Fruit fly (Drosophila melanogaster) whole organism, prepupa: ENCODE measurements around the gene CG33630.

Experiments
- Blimp-1 ChIP-seq: fragments of 200-800 bp; sonication (Bioruptor generic); optimal IDR thresholded peaks from 3 replicates; lab custom pipeline; 2017; ENCODE audit warnings: missing biosample characterization, missing genetic modification characterization, mild to moderate bottlenecking, moderate library complexity, missing genetic modification reagents
- CG10631 ChIP-seq: fragments of 200-800 bp; sonication (Bioruptor generic); optimal IDR thresholded peaks from 2 replicates; lab custom pipeline; 2016; ENCODE audit warnings: missing biosample characterization, missing genetic modification characterization
- CG10669 ChIP-seq: fragments of 200-800 bp; sonication (Bioruptor generic); optimal IDR thresholded peaks from 3 replicates; lab custom pipeline; 2018; ENCODE audit warnings: missing biosample characterization, mild to moderate bottlenecking, missing genetic modification characterization, moderate library complexity
- CG11762 ChIP-seq: fragments of 200-800 bp; sonication (Bioruptor generic); optimal IDR thresholded peaks from 3 replicates; lab custom pipeline; 2016; ENCODE audit warnings: missing biosample characterization, missing genetic modification characterization; ENCODE audit not compliant: insufficient read depth
- CG1621 ChIP-seq: fragments of 200-800 bp; sonication (Bioruptor generic); optimal IDR thresholded peaks from 3 replicates; lab custom pipeline; 2018; ENCODE audit warnings: missing biosample characterization, mild to moderate bottlenecking, missing genetic modification characterization
- CG16779 ChIP-seq: fragments of 200-800 bp; sonication (Bioruptor generic); optimal IDR thresholded peaks from 3 replicates; lab custom pipeline; 2017; ENCODE audit warnings: missing biosample characterization, mild to moderate bottlenecking, missing genetic modification characterization
- CG3032 ChIP-seq: fragments of 200-800 bp; optimal IDR thresholded peaks from 2 replicates; lab custom pipeline; 2019; ENCODE audit warnings: missing biosample characterization, mild to moderate bottlenecking, missing genetic modification characterization, moderate library complexity
- CG31627 ChIP-seq: fragments of 200-800 bp; sonication (Bioruptor generic); optimal IDR thresholded peaks from 3 replicates; lab custom pipeline; 2016; ENCODE audit warnings: missing biosample characterization, missing genetic modification characterization
- CG32006 ChIP-seq: fragments of 200-800 bp; sonication (Bioruptor generic); optimal IDR thresholded peaks from 3 replicates; lab custom pipeline; 2017; ENCODE audit warnings: missing biosample characterization, mild to moderate bottlenecking, missing genetic modification characterization
- CG3919 ChIP-seq: fragments of 200-800 bp; sonication (Bioruptor generic); optimal IDR thresholded peaks from 3 replicates; lab custom pipeline; 2016; ENCODE audit warnings: missing biosample characterization, missing genetic modification characterization
- CG6163 ChIP-seq: fragments of 200-800 bp; sonication (Bioruptor generic); IDR thresholded peaks from 3 replicates; pipeline ENCODE4 v1.3.6; 2022; ENCODE audit warnings: missing biosample characterization, missing genetic modification characterization
- CG6792 ChIP-seq: fragments of 200-800 bp; sonication (Bioruptor generic); optimal IDR thresholded peaks from 3 replicates; lab custom pipeline; 2016; ENCODE audit warnings: missing biosample characterization, missing genetic modification characterization
- CG6854 ChIP-seq: fragments of 200-800 bp; sonication (Bioruptor generic); optimal IDR thresholded peaks from 2 replicates; lab custom pipeline; 2017; ENCODE audit warnings: missing biosample characterization, mild to moderate bottlenecking, missing genetic modification characterization
- CG7368 ChIP-seq: fragments of 200-800 bp; sonication (Bioruptor generic); optimal IDR thresholded peaks from 3 replicates; lab custom pipeline; 2016; ENCODE audit warnings: missing biosample characterization, missing genetic modification characterization
- CG8119 ChIP-seq: fragments of 200-800 bp; sonication (Bioruptor generic); IDR thresholded peaks from 3 replicates; pipeline ENCODE4 v1.3.6; 2022; ENCODE audit warnings: missing biosample characterization, missing genetic modification characterization
- CG8319 ChIP-seq: fragments of 200-800 bp; sonication (Bioruptor generic); optimal IDR thresholded peaks from 3 replicates; lab custom pipeline; 2016; ENCODE audit warnings: missing biosample characterization, missing genetic modification characterization
- CG8632 ChIP-seq: fragments of 200-800 bp; sonication (Bioruptor generic); optimal IDR thresholded peaks from 3 replicates; lab custom pipeline; 2016; ENCODE audit warnings: missing biosample characterization, missing genetic modification characterization
- Eip75B ChIP-seq: fragments of 200-800 bp; sonication (Bioruptor generic); optimal IDR thresholded peaks from 3 replicates; lab custom pipeline; 2016; ENCODE audit warnings: missing biosample characterization, missing genetic modification characterization
- Eip78C ChIP-seq: fragments of 200-800 bp; sonication (Bioruptor generic); peaks from one replicate; lab custom pipeline; 2016; ENCODE audit warnings: missing biosample characterization, missing genetic modification characterization
- Eip93F ChIP-seq: fragments of 200-800 bp; sonication (Bioruptor generic); optimal IDR thresholded peaks from 2 replicates; lab custom pipeline; 2016; ENCODE audit warnings: missing biosample characterization, mild to moderate bottlenecking, missing genetic modification characterization
- Ets21C ChIP-seq: fragments of 200-800 bp; sonication (Bioruptor generic); optimal IDR thresholded peaks from 3 replicates; lab custom pipeline; 2016; ENCODE audit warnings: missing biosample characterization, missing genetic modification characterization
- Gug ChIP-seq: fragments of 200-800 bp; sonication (Bioruptor generic); IDR thresholded peaks from 2 replicates; pipeline ENCODE4 v1.3.6; 2022; ENCODE audit warnings: missing biosample characterization, missing genetic modification characterization
- Hr4 ChIP-seq: fragments of 200-800 bp; sonication (Bioruptor generic); optimal IDR thresholded peaks from 3 replicates; lab custom pipeline; 2016; ENCODE audit warnings: missing biosample characterization, missing genetic modification characterization
- Smox ChIP-seq: fragments of 200-800 bp; sonication (Bioruptor generic); optimal IDR thresholded peaks from 3 replicates; lab custom pipeline; 2016; ENCODE audit warnings: missing biosample characterization, missing genetic modification characterization
- Sox102F ChIP-seq: fragments of 200-800 bp; sonication (Bioruptor generic); optimal IDR thresholded peaks from 2 replicates; lab custom pipeline; 2016; ENCODE audit warnings: missing biosample characterization, mild to moderate bottlenecking, missing genetic modification characterization
- Sox14 ChIP-seq: fragments of 200-800 bp; sonication (Bioruptor generic); optimal IDR thresholded peaks from 3 replicates; lab custom pipeline; 2016; ENCODE audit warnings: missing biosample characterization, missing genetic modification characterization
- Sox15 ChIP-seq: fragments of 200-800 bp; sonication (Bioruptor generic); optimal IDR thresholded peaks from 3 replicates; lab custom pipeline; 2016; ENCODE audit warnings: missing biosample characterization, missing genetic modification characterization
- achi ChIP-seq: fragments of 200-800 bp; sonication (Bioruptor generic); optimal IDR thresholded peaks from 3 replicates; lab custom pipeline; 2016; ENCODE audit warnings: missing biosample characterization, missing genetic modification characterization
- acj6 ChIP-seq: fragments of 200-800 bp; sonication (Bioruptor generic); optimal IDR thresholded peaks from 3 replicates; lab custom pipeline; 2016; ENCODE audit warnings: missing biosample characterization, missing genetic modification characterization
- cyc ChIP-seq: fragments of 200-800 bp; sonication (Bioruptor generic); optimal IDR thresholded peaks from 3 replicates; lab custom pipeline; 2016; ENCODE audit warnings: missing biosample characterization, missing genetic modification characterization
- dac ChIP-seq: fragments of 200-800 bp; sonication (Bioruptor generic); optimal IDR thresholded peaks from 2 replicates; lab custom pipeline; 2017; ENCODE audit warnings: missing biosample characterization, mild to moderate bottlenecking, missing genetic modification characterization
- dsx ChIP-seq: fragments of 200-800 bp; optimal IDR thresholded peaks from 3 replicates; lab custom pipeline; 2019; ENCODE audit warnings: missing biosample characterization, mild to moderate bottlenecking, missing genetic modification characterization, moderate library complexity; ENCODE audit not compliant: poor library complexity, severe bottlenecking
- eg ChIP-seq: fragments of 200-800 bp; sonication (Bioruptor generic); IDR thresholded peaks from 3 replicates; pipeline ENCODE4 v1.3.6; 2022; ENCODE audit warnings: missing biosample characterization, missing genetic modification characterization
- esn ChIP-seq: fragments of 200-800 bp; sonication (Bioruptor generic); optimal IDR thresholded peaks from 2 replicates; lab custom pipeline; 2016; ENCODE audit warnings: missing biosample characterization, mild to moderate bottlenecking, missing genetic modification characterization, moderate library complexity
- fd85E ChIP-seq: fragments of 200-800 bp; sonication (Bioruptor generic); optimal IDR thresholded peaks from 3 replicates; lab custom pipeline; 2016; ENCODE audit warnings: missing biosample characterization, missing genetic modification characterization
- fkh ChIP-seq: fragments of 200-800 bp; sonication (Bioruptor generic); optimal IDR thresholded peaks from 3 replicates; lab custom pipeline; 2017; ENCODE audit warnings: missing biosample characterization, mild to moderate bottlenecking, missing genetic modification characterization, moderate library complexity
- lz ChIP-seq: fragments of 200-800 bp; sonication (Bioruptor generic); optimal IDR thresholded peaks from 3 replicates; lab custom pipeline; 2016; ENCODE audit warnings: missing biosample characterization, missing genetic modification characterization
- net ChIP-seq: fragments of 200-800 bp; sonication (Bioruptor generic); optimal IDR thresholded peaks from 3 replicates; lab custom pipeline; 2016; ENCODE audit warnings: missing biosample characterization, missing genetic modification characterization
- pdm3 ChIP-seq: fragments of 200-800 bp; sonication (Bioruptor generic); optimal IDR thresholded peaks from 3 replicates; lab custom pipeline; 2016; ENCODE audit warnings: missing biosample characterization, missing genetic modification characterization
- salr ChIP-seq, 2 experiments: fragments of 200-800 bp; sonication (Bioruptor generic); optimal IDR thresholded peaks; 3 replicates each; lab custom pipeline; 2016 to 2018; ENCODE audit warnings: missing biosample characterization in 2 of 2, missing genetic modification characterization in 2 of 2, mild to moderate bottlenecking in 1 of 2
- spab ChIP-seq: fragments of 200-800 bp; sonication (Bioruptor generic); optimal IDR thresholded peaks from 2 replicates; lab custom pipeline; 2017; ENCODE audit warnings: missing biosample characterization, mild to moderate bottlenecking, missing genetic modification characterization, missing genetic modification reagents
- ss ChIP-seq, 2 experiments: fragments of 200-800 bp; sonication (Bioruptor generic); optimal IDR thresholded peaks; 2 replicates in 1 of 2; 3 replicates in 1 of 2; lab custom pipeline; 2017 to 2018; ENCODE audit warnings: mild to moderate bottlenecking in 2 of 2, missing biosample characterization in 2 of 2, missing genetic modification characterization in 2 of 2, moderate library complexity in 1 of 2
- topi ChIP-seq: fragments of 200-800 bp; sonication (Bioruptor generic); optimal IDR thresholded peaks from 3 replicates; lab custom pipeline; 2016; ENCODE audit warnings: missing biosample characterization, missing genetic modification characterization

Gene CG33630

dm6 chr3R:10108289-10108928 lies 46.0 kb downstream of the CG33630 start:
- peak; percentile 34 for TF ChIP-seq Eip78C (GFP tag; lab: Kevin White, UChicago)
- no peak for TF ChIP-seq CG11762
- TF ChIP-seq fd85E (GFP tag; lab: Kevin White, UChicago): no peak
- TF ChIP-seq CG32006 (GFP tag; lab: Kevin White, UChicago): no peak
- no peak for TF ChIP-seq Ets21C (GFP tag; lab: Kevin White, UChicago)
- TF ChIP-seq CG8319: no peak
- peak; percentile 39; the same call in 1 of the 3 replicates for TF ChIP-seq CG6163 (GFP tag; lab: Robert Waterston, UW)
- no peak for TF ChIP-seq CG1621 (tag; lab: Kevin White, UChicago)
- no peak for TF ChIP-seq CG10631

- peak; percentile 32 for TF ChIP-seq Eip78C (GFP tag; lab: Kevin White, UChicago)
- TF ChIP-seq eg: peak; percentile 4; the same call in 1 of the 3 replicates
- no peak for TF ChIP-seq Ets21C (GFP tag; lab: Kevin White, UChicago)
- peak; percentile 10 for TF ChIP-seq topi (GFP tag; lab: Kevin White, UChicago)
- no peak for TF ChIP-seq acj6
- TF ChIP-seq CG6163 (GFP tag; lab: Robert Waterston, UW): no peak; the same call in 1 of the 3 replicates
- peak; percentile 40 for TF ChIP-seq fkh (GFP tag; lab: Kevin White, UChicago)
- peak; percentile 3 for TF ChIP-seq Eip93F (GFP tag; lab: Kevin White, UChicago)
- TF ChIP-seq Sox14 (GFP tag; lab: Kevin White, UChicago): peak; percentile 42
- peak; percentile 21 for TF ChIP-seq dsx (GFP tag; lab: Kevin White, UChicago)
- no peak for TF ChIP-seq Blimp-1 (GFP tag; lab: Kevin White, UChicago)
- TF ChIP-seq CG16779: peak; percentile 40
- peak in 1 of 2 experiments; percentile 56 for TF ChIP-seq ss (GFP tag; optimal IDR thresholded peaks at IDR 0.05; lab: Kevin White, UChicago)
- peak; percentile 35 for TF ChIP-seq fd85E (GFP tag; lab: Kevin White, UChicago)
- TF ChIP-seq pdm3 (GFP tag; lab: Kevin White, UChicago): no peak
- peak; percentile 25 for TF ChIP-seq net
- peak; percentile 44; the same call in 1 of the 3 replicates for TF ChIP-seq CG8119 (GFP tag; lab: Robert Waterston, UW)
These were observed 46.9 kb downstream of the CG33630 start for dm6 chr3R:10109212-10109880.

DNA sequence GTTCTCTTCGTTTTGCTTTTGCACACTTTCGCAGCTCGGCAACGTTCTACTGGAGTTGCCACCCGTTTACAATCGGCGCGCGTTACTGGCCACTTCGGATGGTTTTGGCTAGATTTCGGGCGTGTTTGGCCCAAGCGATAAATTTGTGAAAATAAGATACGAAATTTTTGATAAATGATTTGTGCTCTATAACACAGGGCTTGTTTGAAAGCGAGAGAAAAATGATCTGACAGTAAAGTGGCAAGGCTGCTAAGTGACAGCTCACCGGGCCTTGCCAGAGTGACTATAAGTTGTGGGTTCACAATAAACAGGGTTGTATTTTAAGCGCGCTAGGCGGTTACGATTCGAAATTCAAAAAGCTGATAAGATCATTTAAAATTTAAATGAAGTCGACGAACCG lies 47.5 kb downstream of the CG33630 start, which contains the start of gene Fmr1:
Gene Fmr1 (minus strand): TSS at position 184 of the 400 bp plus-strand sequence.
- TF ChIP-seq CG6163 (GFP tag; lab: Robert Waterston, UW): no peak
- peak; percentile 22 for TF ChIP-seq CG3919 (GFP tag; lab: Kevin White, UChicago)
- TF ChIP-seq Sox102F (GFP tag; lab: Kevin White, UChicago): no peak
- peak; percentile 20 for TF ChIP-seq Eip78C (GFP tag; lab: Kevin White, UChicago)
- no peak for TF ChIP-seq CG8119 (GFP tag; lab: Robert Waterston, UW)
- TF ChIP-seq CG6854 (GFP tag; lab: Kevin White, UChicago): no peak
- TF ChIP-seq fd85E (GFP tag; lab: Kevin White, UChicago): no peak
- TF ChIP-seq Hr4 (GFP tag; lab: Kevin White, UChicago): peak; percentile 35
- peak; percentile 35 for TF ChIP-seq lz (GFP tag; lab: Kevin White, UChicago)
- TF ChIP-seq CG7368 (GFP tag; lab: Kevin White, UChicago): peak; percentile 18
- TF ChIP-seq acj6: peak; percentile 12
- TF ChIP-seq CG6792 (GFP tag; lab: Kevin White, UChicago): no peak
- TF ChIP-seq net: no peak
- no peak for TF ChIP-seq CG8632
- TF ChIP-seq Smox: no peak
- peak; percentile 56 for TF ChIP-seq Sox14 (GFP tag; lab: Kevin White, UChicago)
- TF ChIP-seq Ets21C (GFP tag; lab: Kevin White, UChicago): peak; percentile 8
- TF ChIP-seq Gug (GFP tag; lab: Robert Waterston, UW): no peak
- TF ChIP-seq achi: peak; percentile 100
- peak; percentile 21 for TF ChIP-seq Sox15 (GFP tag; lab: Kevin White, UChicago)
- peak; percentile 32 for TF ChIP-seq CG3032 (tag; lab: Kevin White, UChicago)
- no peak for TF ChIP-seq ss (GFP tag; optimal IDR thresholded peaks at IDR 0.05; lab: Kevin White, UChicago)
- TF ChIP-seq cyc: peak; percentile 44
- peak; percentile 2 for TF ChIP-seq topi (GFP tag; lab: Kevin White, UChicago)
- TF ChIP-seq Blimp-1 (GFP tag; lab: Kevin White, UChicago): no peak
- TF ChIP-seq CG10631: no peak
- no peak for TF ChIP-seq CG10669 (GFP tag; lab: Kevin White, UChicago)
- TF ChIP-seq spab: no peak
- TF ChIP-seq Eip75B (GFP tag; lab: Kevin White, UChicago): peak; percentile 15
- no peak for TF ChIP-seq CG11762
- TF ChIP-seq dac (GFP tag; lab: Kevin White, UChicago): no peak
- no peak for TF ChIP-seq salr (GFP tag; optimal IDR thresholded peaks at IDR 0.05; lab: Kevin White, UChicago)
- peak; percentile 38 for TF ChIP-seq CG31627
- TF ChIP-seq CG32006 (GFP tag; lab: Kevin White, UChicago): no peak
- peak; percentile 15 for TF ChIP-seq esn (GFP tag; lab: Kevin White, UChicago)
